Worm (Caenorhabditis elegans) whole organism, young adult: Measurements from ENCODE around the gene vha-13.
A peak's percentile ranks its signal among the peaks of the same experiment; 100 is the strongest.

Experiments used
- B0261.1 ChIP-seq: sonication (generic microtip); optimal IDR thresholded peaks from 2 replicates; lab custom pipeline; 2016; ENCODE audit warnings: mild to moderate bottlenecking, missing genetic modification characterization, moderate library complexity, missing compliant biosample characterization
- B0336.3 ChIP-seq: fragments of 200-800 bp; sonication (Bioruptor generic); IDR thresholded peaks from 2 replicates; pipeline ENCODE4 v1.3.6; 2022; ENCODE audit warnings: missing genetic modification characterization, missing compliant biosample characterization
- D2030.7 ChIP-seq: fragments of 200-800 bp; sonication (Bioruptor generic); IDR thresholded peaks from 2 replicates; pipeline ENCODE4 v1.3.6; 2022; ENCODE audit warnings: missing genetic modification reagents, missing genetic modification characterization, missing compliant biosample characterization
- F10E7.11 ChIP-seq: sonication (generic microtip); optimal IDR thresholded peaks from 2 replicates; lab custom pipeline; 2017; ENCODE audit warnings: mild to moderate bottlenecking, missing genetic modification characterization, moderate library complexity, missing compliant biosample characterization
- F57A8.1 ChIP-seq: fragments of 200-800 bp; sonication (Bioruptor generic); optimal IDR thresholded peaks from 2 replicates; lab custom pipeline; 2018; ENCODE audit warnings: mild to moderate bottlenecking, missing genetic modification characterization, moderate library complexity, missing compliant biosample characterization
- K12H6.12 ChIP-seq: fragments of 200-800 bp; sonication (Bioruptor generic); optimal IDR thresholded peaks from 2 replicates; lab custom pipeline; 2018; ENCODE audit warnings: mild to moderate bottlenecking, missing genetic modification characterization, missing compliant biosample characterization
- T07F8.4 ChIP-seq: sonication (generic microtip); optimal IDR thresholded peaks from 2 replicates; lab custom pipeline; 2016; ENCODE audit warnings: mild to moderate bottlenecking, missing genetic modification characterization, moderate library complexity, missing compliant biosample characterization
- Y53F4B.3 ChIP-seq: fragments of 200-800 bp; sonication (Bioruptor generic); IDR thresholded peaks from 2 replicates; pipeline ENCODE4 v1.3.6; 2022; ENCODE audit warnings: missing genetic modification reagents, missing genetic modification characterization, missing compliant biosample characterization
- Y53G8AR.9 ChIP-seq: fragments of 200-800 bp; sonication (Bioruptor generic); conservative IDR thresholded peaks from 2 replicates; pipeline ENCODE4 v1.3.6; 2022; ENCODE audit warnings: missing genetic modification reagents, missing genetic modification characterization, missing compliant biosample characterization
- Y79H2A.3 ChIP-seq: fragments of 200-800 bp; sonication (Bioruptor generic); conservative IDR thresholded peaks from 2 replicates; pipeline ENCODE4 v1.3.6; 2022; ENCODE audit warnings: missing genetic modification reagents, missing genetic modification characterization, missing compliant biosample characterization
- akir-1 ChIP-seq: fragments of 200-800 bp; sonication (Bioruptor generic); optimal IDR thresholded peaks from 2 replicates; lab custom pipeline; 2018; ENCODE audit warnings: mild to moderate bottlenecking, missing genetic modification characterization, moderate library complexity, missing compliant biosample characterization
- aptf-3 ChIP-seq: fragments of 200-800 bp; sonication (Bioruptor generic); IDR thresholded peaks from 2 replicates; pipeline ENCODE4 v1.3.6; 2022; ENCODE audit warnings: missing genetic modification characterization, missing compliant biosample characterization
- athp-1 ChIP-seq: sonication (generic microtip); optimal IDR thresholded peaks from 2 replicates; lab custom pipeline; 2017; ENCODE audit warnings: mild to moderate bottlenecking, missing genetic modification characterization, missing compliant biosample characterization
- attf-3 ChIP-seq: fragments of 200-800 bp; sonication (Bioruptor generic); conservative IDR thresholded peaks from 2 replicates; pipeline ENCODE4 v1.3.6; 2022; ENCODE audit warnings: missing genetic modification reagents, missing genetic modification characterization, missing compliant biosample characterization
- attf-5 ChIP-seq: fragments of 200-800 bp; sonication (Bioruptor generic); optimal IDR thresholded peaks from 2 replicates; lab custom pipeline; 2018; ENCODE audit warnings: mild to moderate bottlenecking, missing genetic modification characterization, missing compliant biosample characterization
- cebp-1 ChIP-seq, 2 experiments: fragments of 200-800 bp in 1 of 2; sonication (Bioruptor generic) in 1 of 2; sonication (generic microtip) in 1 of 2; IDR thresholded peaks in 1 of 2; optimal IDR thresholded peaks in 1 of 2; 2 replicates each; pipeline versions ENCODE4 v1.3.6 to Lab custom; 2017 to 2022; ENCODE audit warnings: missing compliant biosample characterization in 2 of 2, missing genetic modification characterization in 2 of 2, mild to moderate bottlenecking in 1 of 2, missing genetic modification reagents in 1 of 2, moderate library complexity in 1 of 2
- ceh-27 ChIP-seq: fragments of 200-800 bp; sonication (Bioruptor generic); optimal IDR thresholded peaks from 2 replicates; lab custom pipeline; 2018; ENCODE audit warnings: mild to moderate bottlenecking, missing genetic modification characterization, moderate library complexity, missing compliant biosample characterization
- ceh-91 ChIP-seq: fragments of 200-800 bp; sonication (Bioruptor generic); IDR thresholded peaks from 2 replicates; pipeline ENCODE4 v1.3.6; 2022; ENCODE audit warnings: missing genetic modification reagents, missing genetic modification characterization, missing compliant biosample characterization
- dpff-1 ChIP-seq: sonication (generic microtip); optimal IDR thresholded peaks from 2 replicates; lab custom pipeline; 2017; ENCODE audit warnings: mild to moderate bottlenecking, missing genetic modification characterization, missing compliant biosample characterization
- dpl-1 ChIP-seq: fragments of 150-350 bp; optimal IDR thresholded peaks from 2 replicates; lab custom pipeline; 2014; ENCODE audit warnings: missing biosample characterization, missing genetic modification reagents, missing genetic modification characterization
- efl-1 ChIP-seq: fragments of 150-350 bp; optimal IDR thresholded peaks from 2 replicates; lab custom pipeline; 2014; ENCODE audit warnings: missing biosample characterization, missing genetic modification reagents, missing genetic modification characterization
- egl-44 ChIP-seq: fragments of 200-800 bp; sonication (Bioruptor generic); IDR thresholded peaks from 2 replicates; pipeline ENCODE4 v1.3.6; 2022; ENCODE audit warnings: missing genetic modification reagents, missing genetic modification characterization, missing compliant biosample characterization
- egrh-3 ChIP-seq: fragments of 200-800 bp; sonication (Bioruptor generic); IDR thresholded peaks from 2 replicates; pipeline ENCODE4 v1.3.6; 2022; ENCODE audit warnings: missing genetic modification reagents, missing genetic modification characterization, missing compliant biosample characterization
- hrde-1 ChIP-seq: sonication (generic microtip); optimal IDR thresholded peaks from 2 replicates; lab custom pipeline; 2016; ENCODE audit warnings: missing genetic modification characterization, mild to moderate bottlenecking, missing compliant biosample characterization, moderate library complexity, missing genotype, missing genetic modification reagents, borderline replicate concordance
- let-526 ChIP-seq: fragments of 200-800 bp; sonication (Bioruptor generic); IDR thresholded peaks from 2 replicates; pipeline ENCODE4 v1.3.6; 2022; ENCODE audit warnings: missing genetic modification reagents, missing genetic modification characterization, missing compliant biosample characterization
- lin-54 ChIP-seq: fragments of 200-800 bp; sonication (Bioruptor generic); optimal IDR thresholded peaks from 2 replicates; lab custom pipeline; 2018; ENCODE audit warnings: mild to moderate bottlenecking, missing genetic modification characterization, missing compliant biosample characterization
- lsl-1 ChIP-seq: fragments of 200-800 bp; sonication (Bioruptor generic); optimal IDR thresholded peaks from 2 replicates; lab custom pipeline; 2018; ENCODE audit warnings: mild to moderate bottlenecking, missing genetic modification characterization, moderate library complexity, missing compliant biosample characterization
- madf-10 ChIP-seq: sonication (generic microtip); optimal IDR thresholded peaks from 2 replicates; lab custom pipeline; 2016; ENCODE audit warnings: mild to moderate bottlenecking, missing genetic modification characterization, missing compliant biosample characterization
- madf-6 ChIP-seq: fragments of 200-800 bp; sonication (Bioruptor generic); IDR thresholded peaks from 2 replicates; pipeline ENCODE4 v1.3.6; 2022; ENCODE audit warnings: missing genetic modification reagents, missing genetic modification characterization, missing compliant biosample characterization
- madf-8 ChIP-seq: fragments of 200-800 bp; sonication (Bioruptor generic); conservative IDR thresholded peaks from 2 replicates; pipeline ENCODE4 v1.3.6; 2022; ENCODE audit warnings: missing genetic modification reagents, missing genetic modification characterization, missing compliant biosample characterization
- mes-4 ChIP-seq: sonication (generic microtip); optimal IDR thresholded peaks from 2 replicates; lab custom pipeline; 2016; ENCODE audit warnings: missing genotype, missing genetic modification characterization, missing compliant biosample characterization
- nhr-27 ChIP-seq: fragments of 200-800 bp; sonication (Bioruptor generic); optimal IDR thresholded peaks from 2 replicates; lab custom pipeline; 2018; ENCODE audit warnings: mild to moderate bottlenecking, missing genetic modification characterization, moderate library complexity, missing compliant biosample characterization
- pbrm-1 ChIP-seq: fragments of 200-800 bp; sonication (Bioruptor generic); IDR thresholded peaks from 2 replicates; pipeline ENCODE4 v1.3.6; 2022; ENCODE audit warnings: missing genetic modification reagents, missing genetic modification characterization, missing compliant biosample characterization
- rcor-1 ChIP-seq: fragments of 200-800 bp; sonication (Bioruptor generic); IDR thresholded peaks from 2 replicates; pipeline ENCODE4 v1.3.6; 2022; ENCODE audit warnings: missing genetic modification reagents, missing genetic modification characterization, missing compliant biosample characterization
- sdz-38 ChIP-seq: sonication (generic microtip); optimal IDR thresholded peaks from 2 replicates; lab custom pipeline; 2016; ENCODE audit warnings: missing genotype, missing genetic modification characterization, missing compliant biosample characterization
- sea-2 ChIP-seq: fragments of 200-800 bp; sonication (Bioruptor generic); IDR thresholded peaks from 2 replicates; pipeline ENCODE4 v1.3.6; 2022; ENCODE audit warnings: missing genetic modification characterization, missing compliant biosample characterization
- snpc-1.1 ChIP-seq: sonication (generic microtip); optimal IDR thresholded peaks from 2 replicates; lab custom pipeline; 2017; ENCODE audit warnings: missing genetic modification characterization, mild to moderate bottlenecking, missing compliant biosample characterization, antibody characterized with exemption, moderate library complexity, missing genotype, missing genetic modification reagents; ENCODE audit not compliant: insufficient read depth
- snpc-1.3 ChIP-seq: sonication (generic microtip); optimal IDR thresholded peaks from 2 replicates; lab custom pipeline; 2017; ENCODE audit warnings: missing genetic modification characterization, mild to moderate bottlenecking, missing compliant biosample characterization, antibody characterized with exemption, moderate library complexity, missing genotype, missing genetic modification reagents; ENCODE audit not compliant: insufficient read depth
- snpc-3.4 ChIP-seq: sonication (generic microtip); optimal IDR thresholded peaks from 2 replicates; lab custom pipeline; 2017; ENCODE audit warnings: missing genetic modification characterization, mild to moderate bottlenecking, missing compliant biosample characterization, antibody characterized with exemption, moderate library complexity, missing genotype, missing genetic modification reagents
- snpc-4 ChIP-seq, 5 experiments: fragments of 150-350 bp in 1 of 5; sonication (generic microtip) in 4 of 5; optimal IDR thresholded peaks; 2 replicates each; lab custom pipeline; 2014 to 2018; ENCODE audit warnings: missing genetic modification characterization in 5 of 5, missing biosample characterization in 3 of 5, antibody characterized with exemption in 2 of 5, mild to moderate bottlenecking in 2 of 5, missing compliant biosample characterization in 2 of 5, missing genotype in 2 of 5, moderate library complexity in 2 of 5, missing genetic modification reagents in 1 of 5
- sptf-2 ChIP-seq: fragments of 200-800 bp; sonication (Bioruptor generic); optimal IDR thresholded peaks from 2 replicates; lab custom pipeline; 2018; ENCODE audit warnings: mild to moderate bottlenecking, missing genetic modification characterization, missing compliant biosample characterization
- tbp1 ChIP-seq: fragments of 200-800 bp; sonication (Bioruptor generic); optimal IDR thresholded peaks from 2 replicates; lab custom pipeline; 2018; ENCODE audit warnings: mild to moderate bottlenecking, missing genetic modification characterization, missing compliant biosample characterization
- xnd-1 ChIP-seq: sonication (generic microtip); optimal IDR thresholded peaks from 2 replicates; lab custom pipeline; 2016; ENCODE audit warnings: missing genotype, missing genetic modification reagents, missing genetic modification characterization, missing compliant biosample characterization
- ztf-18 ChIP-seq: sonication (generic microtip); optimal IDR thresholded peaks from 2 replicates; lab custom pipeline; 2016; ENCODE audit warnings: missing genotype, mild to moderate bottlenecking, missing genetic modification characterization, missing compliant biosample characterization
- ztf-26 ChIP-seq: sonication (generic microtip); optimal IDR thresholded peaks from 2 replicates; lab custom pipeline; 2017; ENCODE audit warnings: missing genetic modification characterization, missing compliant biosample characterization
- ztf-3 ChIP-seq: fragments of 200-800 bp; sonication (Bioruptor generic); optimal IDR thresholded peaks from 2 replicates; lab custom pipeline; 2018; ENCODE audit warnings: mild to moderate bottlenecking, missing genetic modification characterization, missing compliant biosample characterization

vha-13 gene

DNA sequence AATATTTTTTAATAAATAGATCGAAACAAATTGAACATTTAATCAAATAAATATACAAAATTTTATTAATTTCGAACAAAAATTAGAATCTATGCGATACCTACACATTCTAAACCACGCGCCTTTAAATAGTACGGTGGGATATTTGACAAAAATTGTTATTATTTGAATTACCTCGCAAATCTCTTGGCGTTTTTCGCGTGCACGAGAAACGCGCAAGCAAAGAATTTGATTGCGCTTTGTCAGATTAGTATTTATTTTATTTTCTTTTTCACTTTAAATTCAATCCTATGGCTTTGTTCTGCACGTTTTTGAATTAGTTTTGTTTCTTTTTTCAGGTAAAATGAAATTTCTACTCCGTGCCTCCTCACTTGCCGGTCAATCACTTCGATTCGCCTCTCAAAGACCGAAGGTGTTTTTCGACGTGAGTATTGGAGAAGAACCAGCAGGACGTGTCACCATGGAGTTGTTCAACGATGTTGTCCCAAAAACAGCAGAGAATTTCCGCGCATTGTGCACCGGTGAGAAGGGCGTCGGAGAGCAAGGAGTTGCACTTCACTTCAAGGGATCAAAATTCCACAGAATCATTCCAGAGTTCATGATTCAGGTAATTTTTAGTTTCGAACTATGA, 4.3 kb downstream of the vha-13 start, which contains the start of gene cyn-1:
Gene cyn-1, plus strand, starts transcription at position 339 of the 631 bp plus-strand sequence.
- TF ChIP-seq mes-4 = no peak
- no peak for TF ChIP-seq aptf-3
- peak; percentile 32 for TF ChIP-seq attf-5 (GFP tag; lab: Kevin White, UChicago)
- TF ChIP-seq D2030.7 = peak; percentile 54; the same call in 1 of the 2 replicates
- no peak for TF ChIP-seq K12H6.12 (tag; lab: Kevin White, UChicago)
- TF ChIP-seq dpl-1 = peak; percentile 75
- peak; percentile 66 for TF ChIP-seq madf-6 (GFP tag; lab: Robert Waterston, UW)
- TF ChIP-seq Y53G8AR.9 (GFP tag; lab: Robert Waterston, UW) = peak; percentile 91
- TF ChIP-seq snpc-1.1 (tag; lab: Kevin White, UChicago) = peak; percentile 43
- TF ChIP-seq nhr-27 (tag; lab: Kevin White, UChicago) = no peak
- TF ChIP-seq sdz-38 (tag; lab: Kevin White, UChicago) = no peak
- 0 out of 2 replicates have a peak, but pooled peaks have one; percentile 23 for TF ChIP-seq Y79H2A.3 (GFP tag; lab: Robert Waterston, UW)
- TF ChIP-seq lsl-1 = peak; percentile 65
- no peak for TF ChIP-seq ceh-27 (GFP tag; lab: Kevin White, UChicago)
- peak; percentile 34; the same call in 1 of the 2 replicates for TF ChIP-seq madf-8 (GFP tag; lab: Robert Waterston, UW)
- peak; percentile 71 for TF ChIP-seq snpc-3.4 (tag; lab: Kevin White, UChicago)
- TF ChIP-seq madf-10 = peak; percentile 51
- no peak for TF ChIP-seq egrh-3
- peak; percentile 58; the same call in 1 of the 2 replicates for TF ChIP-seq attf-3 (GFP tag; lab: Robert Waterston, UW)
- peak; percentile 96 for TF ChIP-seq lin-54
- TF ChIP-seq snpc-1.3 (tag; lab: Kevin White, UChicago) = peak; percentile 79
- TF ChIP-seq snpc-4 (GFP tag; optimal IDR thresholded peaks at IDR 0.05; lab: Kevin White, UChicago) = no peak
- peak; percentile 42 to 75 (median 59) for TF ChIP-seq snpc-4 (tag; optimal IDR thresholded peaks at IDR 0.05; lab: Kevin White, UChicago)
- TF ChIP-seq B0336.3 (GFP tag; lab: Robert Waterston, UW) = peak; percentile 82
- TF ChIP-seq F10E7.11 (tag; lab: Kevin White, UChicago) = no peak
- no peak for TF ChIP-seq dpff-1 (tag; lab: Kevin White, UChicago)
- TF ChIP-seq egl-44 (GFP tag; lab: Robert Waterston, UW) = no peak
- 0 out of 2 replicates have a peak, but pooled peaks have one; percentile 11 for TF ChIP-seq ceh-91 (GFP tag; lab: Robert Waterston, UW)
- no peak for TF ChIP-seq cebp-1 (GFP tag; IDR thresholded peaks at IDR 0.05; lab: Robert Waterston, UW)
- TF ChIP-seq cebp-1 (tag; optimal IDR thresholded peaks at IDR 0.05; lab: Kevin White, UChicago) = peak; percentile 72
- TF ChIP-seq rcor-1 (GFP tag; lab: Robert Waterston, UW) = peak; percentile 53
- TF ChIP-seq F57A8.1 (GFP tag; lab: Kevin White, UChicago) = no peak
- TF ChIP-seq T07F8.4 (tag; lab: Kevin White, UChicago) = no peak
- TF ChIP-seq sptf-2 (GFP tag; lab: Kevin White, UChicago) = no peak
- peak; percentile 45 for TF ChIP-seq xnd-1 (tag; lab: Kevin White, UChicago)
- peak; percentile 25; the same call in 1 of the 2 replicates for TF ChIP-seq pbrm-1 (GFP tag; lab: Robert Waterston, UW)
- TF ChIP-seq sea-2 = no peak
- peak; percentile 55 for TF ChIP-seq hrde-1 (tag; lab: Kevin White, UChicago)
- peak; percentile 96 for TF ChIP-seq ztf-18 (tag; lab: Kevin White, UChicago)
- TF ChIP-seq athp-1 = no peak
- TF ChIP-seq Y53F4B.3 = no peak
- TF ChIP-seq B0261.1 (tag; lab: Kevin White, UChicago) = no peak
- peak; percentile 81 for TF ChIP-seq efl-1 (GFP tag; lab: Kevin White, UChicago)
- TF ChIP-seq akir-1 (GFP tag; lab: Kevin White, UChicago) = no peak
- peak; percentile 66 for TF ChIP-seq tbp1 (GFP tag; lab: Kevin White, UChicago)
- no peak for TF ChIP-seq ztf-3 (GFP tag; lab: Kevin White, UChicago)
- TF ChIP-seq ztf-26 (tag; lab: Kevin White, UChicago) = peak; percentile 42
- TF ChIP-seq let-526 (GFP tag; lab: Robert Waterston, UW) = no peak
